Worm (Caenorhabditis elegans) whole organism, mixed stage, embryonic: ENCODE results near the gene twk-32.

Source experiments
- elt-1 ChIP-seq: sonication (generic microtip); optimal IDR thresholded peaks from 2 replicates; lab custom pipeline; 2017; ENCODE audit warnings: missing genetic modification characterization, mild to moderate bottlenecking, missing compliant biosample characterization, antibody characterized with exemption, moderate library complexity, borderline replicate concordance; ENCODE audit not compliant: insufficient read depth
- mab-5 ChIP-seq: fragments of 150-350 bp; optimal IDR thresholded peaks from 2 replicates; lab custom pipeline; 2014; ENCODE audit warnings: missing biosample characterization, missing genetic modification characterization
- nhr-28 ChIP-seq: fragments of 150-350 bp; optimal IDR thresholded peaks from 2 replicates; lab custom pipeline; 2014; ENCODE audit warnings: missing biosample characterization, missing genetic modification characterization
- sem-2 ChIP-seq: fragments of 200-800 bp; sonication (Bioruptor generic); optimal IDR thresholded peaks from 2 replicates; lab custom pipeline; 2018; ENCODE audit warnings: mild to moderate bottlenecking, missing genetic modification characterization, missing compliant biosample characterization
- snpc-4 ChIP-seq: fragments of 150-350 bp; optimal IDR thresholded peaks from 2 replicates; lab custom pipeline; 2014; ENCODE audit warnings: missing biosample characterization, missing genetic modification characterization
- unc-39 ChIP-seq: fragments of 150-350 bp; optimal IDR thresholded peaks from 2 replicates; lab custom pipeline; 2014; ENCODE audit warnings: missing biosample characterization, missing genetic modification characterization
- unc-62 ChIP-seq: fragments of 150-350 bp; optimal IDR thresholded peaks from 2 replicates; lab custom pipeline; 2014; ENCODE audit warnings: missing biosample characterization, missing genetic modification reagents, missing genetic modification characterization
- ztf-11 ChIP-seq: fragments of 150-350 bp; optimal IDR thresholded peaks from 2 replicates; lab custom pipeline; 2014; ENCODE audit warnings: missing biosample characterization, missing genetic modification characterization

- TF ChIP-seq snpc-4 (tag; lab: Kevin White, UChicago) (no peak), sem-2 (GFP tag; lab: Kevin White, UChicago) (no peak), ztf-11 (tag; lab: Kevin White, UChicago) (no peak), unc-39 (tag; lab: Kevin White, UChicago) (no peak), nhr-28 (no peak), mab-5 (tag; lab: Kevin White, UChicago) (no peak), unc-62 (no peak), elt-1 (tag; lab: Kevin White, UChicago) (no peak)
These were observed 27.5 kb upstream of the twk-32 start, which contains the start of gene nas-24 for ce11 chrV:13768941-13769436.
